Worm (Caenorhabditis elegans) whole organism, L1 larva: Measurements from ENCODE around the gene F12A10.9.

Source experiments
- ama-1 ChIP-seq: fragments of 150-350 bp; optimal IDR thresholded peaks from 2 replicates; lab custom pipeline; 2014
- ceh-82 ChIP-seq, 3 experiments: fragments of 150-350 bp in 1 of 3; sonication (generic microtip) in 2 of 3; optimal IDR thresholded peaks; 2 replicates each; lab custom pipeline; 2014 to 2017; ENCODE audit warnings: missing biosample characterization in 3 of 3, missing genetic modification characterization in 3 of 3
- fkh-8 ChIP-seq: sonication (generic microtip); optimal IDR thresholded peaks from 2 replicates; lab custom pipeline; 2016; ENCODE audit warnings: mild to moderate bottlenecking, missing genetic modification characterization, missing compliant biosample characterization
- jun-1 ChIP-seq: fragments of 150-350 bp; optimal IDR thresholded peaks from 2 replicates; lab custom pipeline; 2014; ENCODE audit warnings: missing biosample characterization, missing genetic modification reagents, missing genetic modification characterization
- lin-13 ChIP-seq: fragments of 150-350 bp; optimal IDR thresholded peaks from 2 replicates; lab custom pipeline; 2014; ENCODE audit warnings: missing biosample characterization, missing genetic modification reagents, missing genetic modification characterization
- nhr-11 ChIP-seq: fragments of 150-350 bp; optimal IDR thresholded peaks from 2 replicates; lab custom pipeline; 2014; ENCODE audit warnings: missing biosample characterization, missing genetic modification characterization
- sox-4 ChIP-seq: sonication (generic microtip); optimal IDR thresholded peaks from 2 replicates; lab custom pipeline; 2016; ENCODE audit warnings: missing genetic modification characterization, missing compliant biosample characterization
- unc-30 ChIP-seq: sonication (generic microtip); optimal IDR thresholded peaks from 2 replicates; lab custom pipeline; 2017; ENCODE audit warnings: missing biosample characterization, missing genetic modification characterization

- TF ChIP-seq ama-1 (no peak), jun-1 (tag; lab: Kevin White, UChicago) (no peak), nhr-11 (tag; lab: Kevin White, UChicago) (no peak), unc-30 (tag; lab: Kevin White, UChicago) (no peak), lin-13 (GFP tag; lab: Kevin White, UChicago) (no peak), ceh-82 (tag; optimal IDR thresholded peaks at IDR 0.05; lab: Kevin White, UChicago) (no peak), fkh-8 (tag; lab: Kevin White, UChicago) (no peak), sox-4 (tag; lab: Kevin White, UChicago) (no peak)
Observed at ce11 chrII:5455650-5456355, 42.7 kb upstream of the F12A10.9 start, which contains the start of gene daz-1.
